Worm (Caenorhabditis elegans): ENCODE data around the gene T08A9.13.

ce11 chrX:7330685-7331196 lies 8.5 kb upstream of the T08A9.13 start, which contains the start of gene ttr-30:
- TF ChIP-seq tbx-2 (tag; optimal IDR thresholded peaks at IDR 0.05) (no peak), elt-3 (tag; optimal IDR thresholded peaks at IDR 0.05) (peak in 1 of 6 experiments; percentile 64), nhr-237 (tag; optimal IDR thresholded peaks at IDR 0.05) (no peak), unc-130 (tag; optimal IDR thresholded peaks at IDR 0.05) (no peak), mdl-1 (tag; optimal IDR thresholded peaks at IDR 0.05) (no peak), unc-62 (GFP tag; optimal IDR thresholded peaks at IDR 0.05) (no peak), ztf-11 (tag; optimal IDR thresholded peaks at IDR 0.05) (no peak), ceh-82 (tag; optimal IDR thresholded peaks at IDR 0.05) (no peak), elt-2 (tag; optimal IDR thresholded peaks at IDR 0.05) (no peak), nhr-90 (tag; optimal IDR thresholded peaks at IDR 0.05; ENCODE audit: poor library complexity) (no peak), aly-2 (tag; optimal IDR thresholded peaks at IDR 0.05) (no peak)
